Fruit fly (Drosophila melanogaster) whole organism, embryonic: Measurements from ENCODE around the gene CG5498.

Experiments
- ATbp ChIP-seq: fragments of 200-800 bp; sonication (Bioruptor generic); optimal IDR thresholded peaks from 2 replicates; lab custom pipeline; 2017; ENCODE audit warnings: missing biosample characterization, mild to moderate bottlenecking, missing genetic modification characterization, missing genetic modification reagents
- Asciz ChIP-seq: fragments of 200-800 bp; sonication (Bioruptor generic); optimal IDR thresholded peaks from 2 replicates; lab custom pipeline; 2017; ENCODE audit warnings: missing biosample characterization, mild to moderate bottlenecking, missing genetic modification characterization, missing genetic modification reagents
- B-H2 ChIP-seq: fragments of 200-800 bp; sonication (Bioruptor generic); optimal IDR thresholded peaks from 2 replicates; lab custom pipeline; 2018; ENCODE audit warnings: missing biosample characterization, mild to moderate bottlenecking, missing genetic modification characterization
- BEAF-32 ChIP-seq: fragments of 200-800 bp; sonication (Bioruptor generic); optimal IDR thresholded peaks from 3 replicates; lab custom pipeline; 2017; ENCODE audit warnings: missing biosample characterization, missing genetic modification characterization, mild to moderate bottlenecking, moderate library complexity, missing genetic modification reagents
- CG10654 ChIP-seq: fragments of 200-800 bp; sonication (Bioruptor generic); optimal IDR thresholded peaks from 2 replicates; lab custom pipeline; 2016; ENCODE audit warnings: missing biosample characterization, missing genetic modification characterization
- CG11085 ChIP-seq: fragments of 200-800 bp; sonication (Bioruptor generic); IDR thresholded peaks from 2 replicates; pipeline ENCODE4 v1.3.6; 2022; ENCODE audit warnings: missing biosample characterization, missing genetic modification characterization
- CG12391 ChIP-seq: fragments of 200-800 bp; sonication (Bioruptor generic); optimal IDR thresholded peaks from 3 replicates; lab custom pipeline; 2018; ENCODE audit warnings: missing biosample characterization, mild to moderate bottlenecking, missing genetic modification characterization, moderate library complexity
- CG12659 ChIP-seq: fragments of 200-800 bp; sonication (Bioruptor generic); optimal IDR thresholded peaks from 3 replicates; lab custom pipeline; 2017; ENCODE audit warnings: mild to moderate bottlenecking, missing biosample characterization, missing genetic modification reagents, missing genetic modification characterization
- CG13296 ChIP-seq: fragments of 200-800 bp; sonication (Bioruptor generic); optimal IDR thresholded peaks from 3 replicates; lab custom pipeline; 2018; ENCODE audit warnings: missing biosample characterization, mild to moderate bottlenecking, missing genetic modification characterization
- CG17359 ChIP-seq: fragments of 200-800 bp; sonication (Bioruptor generic); optimal IDR thresholded peaks from 3 replicates; lab custom pipeline; 2018; ENCODE audit warnings: missing biosample characterization, mild to moderate bottlenecking, missing genetic modification characterization, moderate library complexity
- CG17385 ChIP-seq: fragments of 200-800 bp; sonication (Bioruptor generic); optimal IDR thresholded peaks from 3 replicates; lab custom pipeline; 2018; ENCODE audit warnings: missing biosample characterization, mild to moderate bottlenecking, missing genetic modification characterization
- CG17612 ChIP-seq: fragments of 200-800 bp; sonication (Bioruptor generic); IDR thresholded peaks from 2 replicates; pipeline ENCODE4 v1.3.6; 2022; ENCODE audit warnings: missing biosample characterization, missing genetic modification characterization
- CG18599 ChIP-seq: fragments of 200-800 bp; sonication (Bioruptor generic); optimal IDR thresholded peaks from 3 replicates; lab custom pipeline; 2017; ENCODE audit warnings: missing biosample characterization, missing genetic modification characterization, mild to moderate bottlenecking, moderate library complexity, missing genetic modification reagents
- CG2199 ChIP-seq: fragments of 200-800 bp; sonication (Bioruptor generic); IDR thresholded peaks from 3 replicates; pipeline ENCODE4 v1.3.6; 2022; ENCODE audit warnings: missing biosample characterization, missing genetic modification characterization
- CG32767 ChIP-seq: fragments of 200-800 bp; sonication (Bioruptor generic); IDR thresholded peaks from 2 replicates; pipeline ENCODE4 v1.3.6; 2022; ENCODE audit warnings: missing biosample characterization, missing genetic modification characterization
- CG42726 ChIP-seq: fragments of 200-800 bp; sonication (Bioruptor generic); IDR thresholded peaks from 2 replicates; pipeline ENCODE4 v1.3.6; 2022; ENCODE audit warnings: missing biosample characterization, missing genetic modification characterization; ENCODE audit not compliant: partially characterized antibody
- CG4707 ChIP-seq: fragments of 200-800 bp; sonication (Bioruptor generic); optimal IDR thresholded peaks from 2 replicates; lab custom pipeline; 2018; ENCODE audit warnings: missing biosample characterization, mild to moderate bottlenecking, missing genetic modification characterization, moderate library complexity
- CG6765 ChIP-seq: fragments of 200-800 bp; sonication (Bioruptor generic); optimal IDR thresholded peaks from 3 replicates; lab custom pipeline; 2017; ENCODE audit warnings: missing biosample characterization, mild to moderate bottlenecking, missing genetic modification characterization
- CG7963 ChIP-seq: fragments of 200-800 bp; sonication (Bioruptor generic); IDR thresholded peaks from 3 replicates; pipeline ENCODE4 v1.3.6; 2022; ENCODE audit warnings: missing biosample characterization, missing genetic modification characterization; ENCODE audit not compliant: partially characterized antibody
- Doc2 ChIP-seq: fragments of 200-800 bp; sonication (Bioruptor generic); IDR thresholded peaks from 2 replicates; pipeline ENCODE4 v1.3.6; 2022; ENCODE audit warnings: missing biosample characterization, missing genetic modification characterization
- Doc3 ChIP-seq: fragments of 200-800 bp; sonication (Bioruptor generic); IDR thresholded peaks from 3 replicates; pipeline ENCODE4 v1.3.6; 2022; ENCODE audit warnings: missing biosample characterization, missing genetic modification characterization; ENCODE audit not compliant: partially characterized antibody
- ERR ChIP-seq: fragments of 200-800 bp; sonication (Bioruptor generic); optimal IDR thresholded peaks from 2 replicates; lab custom pipeline; 2016; ENCODE audit warnings: missing biosample characterization, missing genetic modification characterization
- HLH3B ChIP-seq: fragments of 200-800 bp; sonication (Bioruptor generic); IDR thresholded peaks from 2 replicates; pipeline ENCODE4 v1.3.6; 2022; ENCODE audit warnings: missing biosample characterization, missing genetic modification characterization
- MBD-R2 ChIP-seq: fragments of 200-800 bp; sonication (Bioruptor generic); IDR thresholded peaks from 2 replicates; pipeline ENCODE4 v1.3.6; 2022; ENCODE audit warnings: missing biosample characterization, missing genetic modification characterization
- Med ChIP-seq: fragments of 200-800 bp; sonication (Bioruptor generic); peaks from one replicate; lab custom pipeline; 2016; ENCODE audit warnings: missing biosample characterization, missing genetic modification characterization, mild to moderate bottlenecking, inconsistent platforms, moderate library complexity
- Meics ChIP-seq: fragments of 200-800 bp; sonication (Bioruptor generic); optimal IDR thresholded peaks from 2 replicates; lab custom pipeline; 2017; ENCODE audit warnings: missing biosample characterization, mild to moderate bottlenecking, missing genetic modification characterization
- Oaz ChIP-seq: fragments of 200-800 bp; sonication (Bioruptor generic); IDR thresholded peaks from 2 replicates; pipeline ENCODE4 v1.3.6; 2022; ENCODE audit warnings: missing biosample characterization, missing genetic modification characterization
- Stat92E ChIP-seq, 3 experiments: fragments of >200 bp in 2 of 3; fragments of 200-800 bp in 1 of 3; sonication (Bioruptor generic) in 1 of 3; optimal IDR thresholded peaks; 2 replicates each; lab custom pipeline; 2017 to 2019; ENCODE audit warnings: missing biosample characterization in 3 of 3, missing genetic modification characterization in 3 of 3, mild to moderate bottlenecking in 1 of 3, moderate library complexity in 1 of 3
- Vsx1 ChIP-seq: fragments of 200-800 bp; sonication (Bioruptor generic); optimal IDR thresholded peaks from 2 replicates; lab custom pipeline; 2017; ENCODE audit warnings: missing biosample characterization, mild to moderate bottlenecking, missing genetic modification characterization, missing genetic modification reagents
- crp ChIP-seq, 2 experiments: fragments of 200-800 bp; sonication (Bioruptor generic); optimal IDR thresholded peaks; 2 replicates in 1 of 2; 3 replicates in 1 of 2; lab custom pipeline; 2017; ENCODE audit warnings: missing biosample characterization in 2 of 2, missing genetic modification characterization in 2 of 2, mild to moderate bottlenecking in 1 of 2, moderate library complexity in 1 of 2
- exex ChIP-seq: fragments of 200-800 bp; sonication (Bioruptor generic); optimal IDR thresholded peaks from 4 replicates; lab custom pipeline; 2018; ENCODE audit warnings: missing biosample characterization, mild to moderate bottlenecking, missing genetic modification characterization, moderate library complexity
- fd64A ChIP-seq: fragments of 200-800 bp; sonication (Bioruptor generic); optimal IDR thresholded peaks from 3 replicates; lab custom pipeline; 2018; ENCODE audit warnings: missing biosample characterization, mild to moderate bottlenecking, missing genetic modification characterization
- jing ChIP-seq: fragments of 200-800 bp; sonication (Bioruptor generic); optimal IDR thresholded peaks from 2 replicates; lab custom pipeline; 2018; ENCODE audit warnings: missing biosample characterization, mild to moderate bottlenecking, missing genetic modification characterization
- mirr ChIP-seq: fragments of 200-800 bp; sonication (Bioruptor generic); optimal IDR thresholded peaks from 3 replicates; lab custom pipeline; 2018; ENCODE audit warnings: missing biosample characterization, mild to moderate bottlenecking, missing genetic modification characterization
- onecut ChIP-seq: fragments of 200-800 bp; sonication (Bioruptor generic); IDR thresholded peaks from 2 replicates; pipeline ENCODE4 v1.3.6; 2022; ENCODE audit warnings: missing biosample characterization, missing genetic modification characterization
- otp ChIP-seq: fragments of 200-800 bp; sonication (Bioruptor generic); IDR thresholded peaks from 3 replicates; pipeline ENCODE4, ENCODE4 v1.3.6; 2022; ENCODE audit warnings: missing biosample characterization, missing genetic modification characterization
- pum ChIP-seq: fragments of 200-800 bp; sonication (Bioruptor generic); optimal IDR thresholded peaks from 2 replicates; lab custom pipeline; 2016; ENCODE audit warnings: missing biosample characterization, missing genetic modification characterization
- rib ChIP-seq: fragments of 200-800 bp; sonication (Bioruptor generic); IDR thresholded peaks from 2 replicates; pipeline ENCODE4 v1.3.6; 2022; ENCODE audit warnings: missing biosample characterization, missing genetic modification characterization
- scrt ChIP-seq: fragments of 200-800 bp; sonication (Bioruptor generic); optimal IDR thresholded peaks from 2 replicates; lab custom pipeline; 2018; ENCODE audit warnings: missing biosample characterization, mild to moderate bottlenecking, missing genetic modification characterization, moderate library complexity
- sd ChIP-seq: fragments of 200-800 bp; sonication (Bioruptor generic); optimal IDR thresholded peaks from 3 replicates; lab custom pipeline; 2018; ENCODE audit warnings: missing biosample characterization, mild to moderate bottlenecking, missing genetic modification characterization, moderate library complexity
- sens-2 ChIP-seq: fragments of 200-800 bp; sonication (Bioruptor generic); IDR thresholded peaks from 2 replicates; pipeline ENCODE4 v1.3.6; 2022; ENCODE audit warnings: missing biosample characterization, missing genetic modification characterization
- sob ChIP-seq: fragments of 200-800 bp; sonication (Bioruptor generic); IDR thresholded peaks from 2 replicates; pipeline ENCODE4 v1.3.6; 2022; ENCODE audit warnings: missing biosample characterization, missing genetic modification characterization
- stc ChIP-seq: fragments of 200-800 bp; sonication (Bioruptor generic); IDR thresholded peaks from 2 replicates; pipeline ENCODE4 v1.3.6; 2022; ENCODE audit warnings: missing biosample characterization, missing genetic modification characterization
- unpg ChIP-seq: fragments of 200-800 bp; sonication (Bioruptor generic); optimal IDR thresholded peaks from 3 replicates; lab custom pipeline; 2018; ENCODE audit warnings: missing biosample characterization, mild to moderate bottlenecking, missing genetic modification characterization, moderate library complexity
- vvl ChIP-seq: fragments of 200-800 bp; sonication (Bioruptor generic); IDR thresholded peaks from 2 replicates; pipeline ENCODE4 v1.3.6; 2022; ENCODE audit warnings: missing biosample characterization, missing genetic modification characterization

CG5498 gene

DNA sequence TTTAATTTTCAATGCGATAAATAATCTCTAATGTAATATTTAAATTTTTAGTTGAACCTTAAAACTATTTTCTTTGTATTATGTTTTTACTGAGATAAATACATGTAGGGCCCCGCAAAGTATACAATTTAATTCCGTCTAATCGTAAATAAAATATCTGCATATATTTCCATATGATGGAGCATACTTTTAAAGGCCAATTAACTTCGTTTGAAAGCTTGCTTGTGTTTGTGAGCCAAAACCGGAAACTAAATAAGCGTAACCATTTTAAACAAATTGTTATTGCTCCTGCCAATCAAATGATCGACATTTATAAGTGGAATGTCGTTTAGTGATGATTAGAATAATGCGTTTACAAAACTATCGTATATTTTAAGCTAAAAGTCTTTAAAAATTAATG is 26.9 kb upstream of the CG5498 start (continued):
- TF ChIP-seq CG17385 (GFP tag; lab: Kevin White, UChicago) (peak; percentile 22), sd (peak; percentile 26), CG12391 (tag; lab: Kevin White, UChicago) (peak; percentile 4), B-H2 (GFP tag; lab: Kevin White, UChicago) (peak; percentile 24), vvl (GFP tag; lab: Robert Waterston, UW) (peak; percentile 61), CG12659 (GFP tag; lab: Kevin White, UChicago) (peak; percentile 8), CG11085 (no peak), CG42726 (GFP tag; lab: Robert Waterston, UW) (no peak), ERR (GFP tag; lab: Kevin White, UChicago) (no peak), mirr (GFP tag; lab: Kevin White, UChicago) (peak; percentile 26), CG13296 (GFP tag; lab: Kevin White, UChicago) (peak; percentile 13), Med (GFP tag; lab: Kevin White, UChicago) (peak; percentile 63), BEAF-32 (GFP tag; lab: Kevin White, UChicago) (no peak), CG6765 (peak; percentile 17), exex (tag; lab: Kevin White, UChicago) (peak; percentile 53), HLH3B (GFP tag; lab: Robert Waterston, UW) (no peak), Stat92E (GFP tag; optimal IDR thresholded peaks at IDR 0.05; lab: Kevin White, UChicago) (no peak), Vsx1 (GFP tag; lab: Kevin White, UChicago) (peak; percentile 100), unpg (peak; percentile 42), Meics (GFP tag; lab: Kevin White, UChicago) (peak; percentile 8)

DNA sequence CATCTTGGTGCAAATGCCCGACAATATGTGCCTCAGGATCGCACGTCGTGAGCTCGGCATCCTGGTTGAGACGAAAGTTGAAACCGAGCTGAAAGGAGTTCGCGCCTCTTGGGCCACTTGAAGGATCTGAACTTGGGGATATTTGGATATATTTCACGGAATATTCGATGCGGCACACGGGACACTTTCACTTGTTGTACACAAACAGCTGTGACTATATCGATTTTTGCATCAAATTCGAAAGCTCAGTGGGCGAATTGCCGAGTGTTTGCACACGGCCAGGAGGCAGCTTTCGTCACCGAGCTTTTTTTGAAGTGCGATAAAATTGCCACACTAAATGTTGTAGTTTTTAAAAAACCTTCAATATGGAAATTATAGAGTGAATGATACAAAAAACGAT is 26.4 kb upstream of the CG5498 start, which contains the start of gene CG13248:
CG13248 (minus strand) TSS at position 222 of the 400 bp plus-strand sequence.
- TF ChIP-seq crp (GFP tag; optimal IDR thresholded peaks at IDR 0.05; lab: Kevin White, UChicago) (peak in 1 of 2 experiments; percentile 15), scrt (GFP tag; lab: Kevin White, UChicago) (peak; percentile 63), stc (GFP tag; lab: Robert Waterston, UW) (no peak), CG4707 (GFP tag; lab: Kevin White, UChicago) (no peak), onecut (peak; percentile 95), MBD-R2 (GFP tag; lab: Robert Waterston, UW) (peak; percentile 22; the same call in 1 of the 2 replicates), CG2199 (GFP tag; lab: Robert Waterston, UW) (0 out of 3 replicates have a peak, but pooled peaks have one; percentile 4), ATbp (GFP tag; lab: Kevin White, UChicago) (no peak), CG18599 (GFP tag; lab: Kevin White, UChicago) (no peak)

DNA sequence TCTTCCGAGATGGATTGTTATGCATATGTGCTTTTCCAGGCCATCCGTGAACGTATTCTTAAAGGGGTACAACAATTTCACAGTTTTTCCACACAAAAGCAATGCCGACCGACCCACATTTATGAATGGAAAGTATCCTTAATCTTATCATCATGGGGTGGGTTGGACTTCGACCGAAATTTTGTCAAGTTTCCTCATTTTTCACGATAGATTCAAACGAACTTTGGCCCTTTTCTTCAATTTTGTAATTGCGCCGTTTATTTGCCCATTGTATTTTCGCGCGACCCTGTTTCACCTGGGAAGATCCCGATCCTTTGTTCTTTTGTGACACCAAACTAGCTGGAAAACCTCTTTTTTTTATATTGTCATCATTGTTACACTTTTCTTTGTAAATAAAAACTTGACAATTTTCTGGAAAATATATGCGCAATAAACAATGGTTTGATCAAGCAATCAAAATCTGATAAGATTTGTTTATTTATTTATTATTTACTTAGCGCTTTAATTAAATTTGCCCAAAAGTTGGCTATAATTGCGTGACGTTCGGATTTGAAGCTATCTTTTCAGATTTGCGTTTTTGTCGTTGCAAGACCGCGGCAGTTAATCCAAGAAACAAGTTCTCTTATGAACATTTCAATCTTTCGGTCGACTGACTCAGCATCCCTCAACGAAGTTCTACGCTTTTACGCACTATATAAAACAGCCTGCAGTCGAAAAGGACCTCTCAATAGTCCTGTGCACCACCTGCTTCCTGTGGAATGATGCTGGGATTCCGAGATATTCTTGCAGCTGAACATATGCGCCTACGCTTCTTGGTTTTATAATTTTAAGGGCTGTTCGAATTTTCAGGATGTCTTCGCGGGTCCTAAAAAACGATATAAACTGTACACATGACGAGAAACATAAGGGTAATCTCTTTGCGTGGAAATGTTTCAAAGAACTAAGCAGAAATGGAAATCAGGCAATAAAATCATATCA is 22.4 kb upstream of the CG5498 start:
- TF ChIP-seq sens-2 (GFP tag; lab: Robert Waterston, UW) (no peak), Doc3 (no peak), CG17612 (GFP tag; lab: Robert Waterston, UW) (no peak), sob (no peak), CG12391 (tag; lab: Kevin White, UChicago) (no peak), CG10654 (GFP tag; lab: Kevin White, UChicago) (no peak), CG32767 (GFP tag; lab: Robert Waterston, UW) (no peak), Oaz (GFP tag; lab: Robert Waterston, UW) (no peak), otp (GFP tag; lab: Robert Waterston, UW) (no peak), Asciz (GFP tag; lab: Kevin White, UChicago) (peak; percentile 57), jing (no peak), CG17359 (tag; lab: Kevin White, UChicago) (no peak), Doc2 (GFP tag; lab: Robert Waterston, UW) (no peak), rib (GFP tag; lab: Robert Waterston, UW) (0 out of 2 replicates have a peak, but pooled peaks have one; percentile 13), fd64A (GFP tag; lab: Kevin White, UChicago) (no peak), CG7963 (GFP tag; lab: Robert Waterston, UW) (no peak), pum (GFP tag; lab: Kevin White, UChicago) (no peak)
